Fruit fly (Drosophila melanogaster) whole organism, embryonic: ENCODE measurements around the gene CG15741.

Source experiments
- ATbp ChIP-seq: fragments of 200-800 bp; sonication (Bioruptor generic); optimal IDR thresholded peaks from 2 replicates; lab custom pipeline; 2017; ENCODE audit warnings: missing biosample characterization, mild to moderate bottlenecking, missing genetic modification characterization, missing genetic modification reagents
- BtbVII ChIP-seq: fragments of 200-800 bp; sonication (Bioruptor generic); optimal IDR thresholded peaks from 3 replicates; lab custom pipeline; 2017; ENCODE audit warnings: missing biosample characterization, mild to moderate bottlenecking, missing genetic modification characterization
- CG11398 ChIP-seq: fragments of 200-800 bp; sonication (Bioruptor generic); optimal IDR thresholded peaks from 2 replicates; lab custom pipeline; 2016; ENCODE audit warnings: missing biosample characterization, missing genetic modification characterization
- CG13424 ChIP-seq: fragments of 200-800 bp; sonication (Bioruptor generic); optimal IDR thresholded peaks from 2 replicates; lab custom pipeline; 2019; ENCODE audit warnings: missing biosample characterization, mild to moderate bottlenecking, missing genetic modification characterization, moderate library complexity
- CG15011 ChIP-seq: fragments of 200-800 bp; sonication (Bioruptor generic); optimal IDR thresholded peaks from 3 replicates; lab custom pipeline; 2018; ENCODE audit warnings: missing biosample characterization, mild to moderate bottlenecking, missing genetic modification characterization
- CG15073 ChIP-seq: fragments of 200-800 bp; sonication (Bioruptor generic); optimal IDR thresholded peaks from 2 replicates; lab custom pipeline; 2016; ENCODE audit warnings: missing biosample characterization, missing genetic modification characterization
- CG15479 ChIP-seq: fragments of 200-800 bp; sonication (Bioruptor generic); optimal IDR thresholded peaks from 3 replicates; lab custom pipeline; 2019; ENCODE audit warnings: missing biosample characterization, mild to moderate bottlenecking, missing genetic modification characterization, moderate library complexity
- CG15601 ChIP-seq: fragments of 200-800 bp; sonication (Bioruptor generic); optimal IDR thresholded peaks from 3 replicates; lab custom pipeline; 2019; ENCODE audit warnings: missing biosample characterization, mild to moderate bottlenecking, missing genetic modification characterization, moderate library complexity
- CG16779 ChIP-seq: fragments of 200-800 bp; sonication (Bioruptor generic); IDR thresholded peaks from 2 replicates; pipeline ENCODE4 v1.3.6; 2022; ENCODE audit warnings: missing biosample characterization, missing genetic modification characterization
- CG17361 ChIP-seq: fragments of 200-800 bp; sonication (Bioruptor generic); IDR thresholded peaks from 3 replicates; pipeline ENCODE4 v1.3.6; 2022; ENCODE audit warnings: missing biosample characterization, missing genetic modification characterization
- CG34422 ChIP-seq: fragments of 200-800 bp; sonication (Bioruptor generic); IDR thresholded peaks from 3 replicates; pipeline ENCODE4 v1.3.6; 2022; ENCODE audit warnings: missing biosample characterization, missing genetic modification characterization
- CG4328 ChIP-seq: fragments of 200-800 bp; sonication (Bioruptor generic); optimal IDR thresholded peaks from 3 replicates; lab custom pipeline; 2017; ENCODE audit warnings: missing biosample characterization, missing genetic modification reagents, missing genetic modification characterization
- CG7839 ChIP-seq: fragments of 200-800 bp; sonication (Bioruptor generic); optimal IDR thresholded peaks from 3 replicates; lab custom pipeline; 2018; ENCODE audit warnings: missing biosample characterization, mild to moderate bottlenecking, missing genetic modification characterization, moderate library complexity
- CG8765 ChIP-seq: fragments of 200-800 bp; sonication (Bioruptor generic); IDR thresholded peaks from 2 replicates; pipeline ENCODE4 v1.3.6; 2022; ENCODE audit warnings: missing biosample characterization, missing genetic modification characterization
- CoRest ChIP-seq: fragments of 200-800 bp; sonication (Bioruptor generic); optimal IDR thresholded peaks from 3 replicates; lab custom pipeline; 2018; ENCODE audit warnings: missing biosample characterization, mild to moderate bottlenecking, missing genetic modification characterization, moderate library complexity
- E2f1 ChIP-seq: fragments of 200-800 bp; sonication (Bioruptor generic); IDR thresholded peaks from 2 replicates; pipeline ENCODE4 v1.3.6; 2022; ENCODE audit warnings: missing biosample characterization, missing genetic modification characterization
- Ets97D ChIP-seq: fragments of 200-800 bp; sonication (Bioruptor generic); optimal IDR thresholded peaks from 3 replicates; lab custom pipeline; 2016; ENCODE audit warnings: missing biosample characterization, missing genetic modification characterization
- Gug ChIP-seq: fragments of 200-800 bp; sonication (Bioruptor generic); IDR thresholded peaks from 4 replicates; pipeline ENCODE4 v1.3.6; 2022; ENCODE audit warnings: missing biosample characterization, missing genetic modification characterization
- HHEX ChIP-seq: fragments of 200-800 bp; sonication (Bioruptor generic); optimal IDR thresholded peaks from 3 replicates; lab custom pipeline; 2017; ENCODE audit warnings: missing biosample characterization, mild to moderate bottlenecking, missing genetic modification characterization, missing genetic modification reagents
- HLH54F ChIP-seq: fragments of 200-800 bp; sonication (Bioruptor generic); optimal IDR thresholded peaks from 3 replicates; lab custom pipeline; 2016; ENCODE audit warnings: missing biosample characterization, missing genetic modification characterization
- Hr3 ChIP-seq: fragments of 200-800 bp; sonication (Bioruptor generic); optimal IDR thresholded peaks from 3 replicates; lab custom pipeline; 2016; ENCODE audit warnings: missing biosample characterization, missing genetic modification characterization
- Med ChIP-seq: fragments of 200-800 bp; sonication (Bioruptor generic); peaks from one replicate; lab custom pipeline; 2016; ENCODE audit warnings: missing biosample characterization, missing genetic modification characterization, mild to moderate bottlenecking, inconsistent platforms, moderate library complexity
- Usf ChIP-seq: fragments of 200-800 bp; sonication (Bioruptor generic); optimal IDR thresholded peaks from 2 replicates; lab custom pipeline; 2017; ENCODE audit warnings: missing genotype, missing biosample characterization, missing genetic modification characterization
- ac ChIP-seq: fragments of 200-800 bp; sonication (Bioruptor generic); optimal IDR thresholded peaks from 3 replicates; lab custom pipeline; 2017; ENCODE audit warnings: missing biosample characterization, mild to moderate bottlenecking, missing genetic modification characterization
- amos ChIP-seq: fragments of 200-800 bp; sonication (Bioruptor generic); IDR thresholded peaks from 2 replicates; pipeline ENCODE4 v1.3.6; 2022; ENCODE audit warnings: missing biosample characterization, missing genetic modification characterization; ENCODE audit not compliant: partially characterized antibody
- crp ChIP-seq, 2 experiments: fragments of 200-800 bp; sonication (Bioruptor generic); optimal IDR thresholded peaks; 2 replicates in 1 of 2; 3 replicates in 1 of 2; lab custom pipeline; 2017; ENCODE audit warnings: missing biosample characterization in 2 of 2, missing genetic modification characterization in 2 of 2, mild to moderate bottlenecking in 1 of 2, moderate library complexity in 1 of 2
- da ChIP-seq: fragments of 200-800 bp; sonication (Bioruptor generic); optimal IDR thresholded peaks from 2 replicates; lab custom pipeline; 2016; ENCODE audit warnings: missing biosample characterization, missing genetic modification characterization
- disco-r ChIP-seq: fragments of 200-800 bp; sonication (Bioruptor generic); optimal IDR thresholded peaks from 2 replicates; lab custom pipeline; 2016; ENCODE audit warnings: missing biosample characterization, missing genetic modification characterization
- dpn ChIP-seq, 2 experiments: fragments of 200-800 bp; sonication (Bioruptor generic); optimal IDR thresholded peaks; 3 replicates each; lab custom pipeline; 2016; ENCODE audit warnings: missing biosample characterization in 2 of 2, missing genetic modification characterization in 2 of 2
- eve ChIP-seq, 2 experiments: fragments of >200 bp; optimal IDR thresholded peaks; 2 replicates each; lab custom pipeline; 2017; ENCODE audit warnings: missing biosample characterization in 2 of 2, missing genetic modification characterization in 2 of 2
- fd96Cb ChIP-seq: fragments of 200-800 bp; sonication (Bioruptor generic); optimal IDR thresholded peaks from 2 replicates; lab custom pipeline; 2018; ENCODE audit warnings: missing biosample characterization, mild to moderate bottlenecking, missing genetic modification characterization, moderate library complexity
- grn ChIP-seq: fragments of 200-800 bp; sonication (Bioruptor generic); optimal IDR thresholded peaks from 3 replicates; lab custom pipeline; 2017; ENCODE audit warnings: missing biosample characterization, missing genetic modification characterization
- her ChIP-seq: fragments of 200-800 bp; sonication (Bioruptor generic); optimal IDR thresholded peaks from 2 replicates; lab custom pipeline; 2016; ENCODE audit warnings: missing biosample characterization, missing genetic modification characterization
- kah ChIP-seq: fragments of 200-800 bp; sonication (Bioruptor generic); optimal IDR thresholded peaks from 2 replicates; lab custom pipeline; 2018; ENCODE audit warnings: missing biosample characterization, mild to moderate bottlenecking, missing genetic modification characterization
- knrl ChIP-seq: fragments of 200-800 bp; sonication (Bioruptor generic); IDR thresholded peaks from 3 replicates; pipeline ENCODE4 v1.3.6; 2022; ENCODE audit warnings: missing biosample characterization, missing genetic modification characterization; ENCODE audit not compliant: partially characterized antibody
- nmo ChIP-seq: fragments of 200-800 bp; sonication (Bioruptor generic); optimal IDR thresholded peaks from 2 replicates; lab custom pipeline; 2018; ENCODE audit warnings: missing biosample characterization, mild to moderate bottlenecking, missing genetic modification characterization, moderate library complexity
- oc ChIP-seq: fragments of 200-800 bp; sonication (Bioruptor generic); optimal IDR thresholded peaks from 2 replicates; lab custom pipeline; 2018; ENCODE audit warnings: missing biosample characterization, mild to moderate bottlenecking, missing genetic modification characterization, moderate library complexity
- odd ChIP-seq: fragments of 200-800 bp; sonication (Bioruptor generic); optimal IDR thresholded peaks from 2 replicates; lab custom pipeline; 2017; ENCODE audit warnings: missing biosample characterization, mild to moderate bottlenecking, missing genetic modification characterization
- pb ChIP-seq: fragments of 200-800 bp; sonication (Bioruptor generic); optimal IDR thresholded peaks from 3 replicates; lab custom pipeline; 2016; ENCODE audit warnings: missing biosample characterization, missing genetic modification characterization
- peb ChIP-seq: fragments of 200-800 bp; sonication (Bioruptor generic); IDR thresholded peaks from 2 replicates; pipeline ENCODE4 v1.3.6; 2022; ENCODE audit warnings: missing biosample characterization, missing genetic modification characterization
- prd ChIP-seq, 3 experiments: fragments of >200 bp in 2 of 3; fragments of 200-800 bp in 1 of 3; sonication (Bioruptor generic) in 1 of 3; optimal IDR thresholded peaks in 2 of 3; IDR thresholded peaks in 1 of 3; 2 replicates in 2 of 3; 3 replicates in 1 of 3; pipeline versions ENCODE4 v1.3.6 to Lab custom; 2017 to 2022; ENCODE audit warnings: missing biosample characterization in 1 of 3, missing genetic modification characterization in 1 of 3
- rib ChIP-seq: fragments of 200-800 bp; sonication (Bioruptor generic); IDR thresholded peaks from 2 replicates; pipeline ENCODE4 v1.3.6; 2022; ENCODE audit warnings: missing biosample characterization, missing genetic modification characterization
- salm ChIP-seq: fragments of 200-800 bp; sonication (Bioruptor generic); optimal IDR thresholded peaks from 2 replicates; lab custom pipeline; 2018; ENCODE audit warnings: missing biosample characterization, mild to moderate bottlenecking, missing genetic modification characterization
- scrt ChIP-seq: fragments of 200-800 bp; sonication (Bioruptor generic); optimal IDR thresholded peaks from 2 replicates; lab custom pipeline; 2018; ENCODE audit warnings: missing biosample characterization, mild to moderate bottlenecking, missing genetic modification characterization, moderate library complexity
- sisA ChIP-seq: fragments of 200-800 bp; sonication (Bioruptor generic); IDR thresholded peaks from 2 replicates; pipeline ENCODE4 v1.3.6; 2022; ENCODE audit warnings: missing biosample characterization, missing genetic modification characterization
- stc ChIP-seq: fragments of 200-800 bp; sonication (Bioruptor generic); IDR thresholded peaks from 2 replicates; pipeline ENCODE4 v1.3.6; 2022; ENCODE audit warnings: missing biosample characterization, missing genetic modification characterization
- trh ChIP-seq: fragments of 200-800 bp; sonication (Bioruptor generic); optimal IDR thresholded peaks from 2 replicates; lab custom pipeline; 2016; ENCODE audit warnings: missing biosample characterization, missing genetic modification characterization
- ttk ChIP-seq: fragments of 200-800 bp; sonication (Bioruptor generic); IDR thresholded peaks from 2 replicates; pipeline ENCODE4 v2.1.2; 2022; ENCODE audit warnings: missing biosample characterization, missing genetic modification characterization
- vnd ChIP-seq: fragments of 200-800 bp; sonication (Bioruptor generic); IDR thresholded peaks from 3 replicates; pipeline ENCODE4 v1.3.6; 2022; ENCODE audit warnings: missing biosample characterization, missing genetic modification characterization; ENCODE audit not compliant: partially characterized antibody
- wdn ChIP-seq: fragments of 200-800 bp; sonication (Bioruptor generic); IDR thresholded peaks from 2 replicates; pipeline ENCODE4 v1.3.6; 2022; ENCODE audit warnings: missing biosample characterization, missing genetic modification characterization
- yki ChIP-seq: fragments of >200 bp; optimal IDR thresholded peaks from 3 replicates; lab custom pipeline; 2018

CG15741 gene

dm6 chrX:11886976-11887375 is 49.1 kb upstream of the CG15741 start, which contains the start of the genes CG10353 and SelG (continued):
- peak; percentile 65 for TF ChIP-seq Ets97D (GFP tag; lab: Kevin White, UChicago)
- TF ChIP-seq CG15073 (GFP tag; lab: Kevin White, UChicago), result no peak
- no peak for TF ChIP-seq rib
- peak; percentile 23 for TF ChIP-seq scrt (GFP tag; lab: Kevin White, UChicago)
- no peak for TF ChIP-seq oc (tag; lab: Kevin White, UChicago)
- TF ChIP-seq nmo (GFP tag; lab: Kevin White, UChicago), result peak; percentile 39
- TF ChIP-seq CG13424 (tag; lab: Kevin White, UChicago), result peak; percentile 13
- no peak for TF ChIP-seq peb (GFP tag; lab: Robert Waterston, UW)
- peak; percentile 0 for TF ChIP-seq CoRest
- no peak for TF ChIP-seq stc (GFP tag; lab: Robert Waterston, UW)
- peak; percentile 56 for TF ChIP-seq HLH54F (GFP tag; lab: Kevin White, UChicago)
- no peak for TF ChIP-seq CG8765 (GFP tag; lab: Robert Waterston, UW)
- TF ChIP-seq kah (GFP tag; lab: Kevin White, UChicago), result no peak
- TF ChIP-seq salm (tag; lab: Kevin White, UChicago), result no peak
- TF ChIP-seq amos, result peak; percentile 89
- peak; percentile 83 for TF ChIP-seq knrl (GFP tag; lab: Robert Waterston, UW)
- peak; percentile 47 for TF ChIP-seq CG15601 (tag; lab: Kevin White, UChicago)
- no peak for TF ChIP-seq ATbp (GFP tag; lab: Kevin White, UChicago)
- no peak for TF ChIP-seq CG17361 (GFP tag; lab: Robert Waterston, UW)
- TF ChIP-seq CG34422 (GFP tag; lab: Robert Waterston, UW), result no peak
- peak; percentile 5 for TF ChIP-seq CG11398
- peak; percentile 38; the same call in 1 of the 2 replicates for TF ChIP-seq CG16779 (GFP tag; lab: Robert Waterston, UW)
- no peak for TF ChIP-seq E2f1 (GFP tag; lab: Robert Waterston, UW)
- no peak for TF ChIP-seq trh
- peak; percentile 17 for TF ChIP-seq CG7839 (tag; lab: Kevin White, UChicago)
- peak; percentile 57 for TF ChIP-seq her (GFP tag; lab: Kevin White, UChicago)
- peak; percentile 2 for TF ChIP-seq HHEX (GFP tag; lab: Kevin White, UChicago)
- TF ChIP-seq CG15011 (GFP tag; lab: Kevin White, UChicago), result no peak
- TF ChIP-seq disco-r, result no peak
- TF ChIP-seq CG15479 (GFP tag; lab: Kevin White, UChicago), result no peak
- no peak for TF ChIP-seq Gug (GFP tag; lab: Robert Waterston, UW)
- peak; percentile 63 for TF ChIP-seq vnd (GFP tag; lab: Robert Waterston, UW)
- TF ChIP-seq CG4328 (GFP tag; lab: Kevin White, UChicago), result no peak
- TF ChIP-seq pb, result no peak
- TF ChIP-seq eve (GFP tag; optimal IDR thresholded peaks at IDR 0.05; lab: Kevin White, UChicago), result no peak
- no peak for TF ChIP-seq BtbVII (GFP tag; lab: Kevin White, UChicago)
- no peak for TF ChIP-seq yki (lab: Kevin White, UChicago)
- TF ChIP-seq sisA (GFP tag; lab: Robert Waterston, UW), result no peak
- TF ChIP-seq dpn (GFP tag; optimal IDR thresholded peaks at IDR 0.05; lab: Kevin White, UChicago), result peak; percentile 32 to 76
- TF ChIP-seq Med (GFP tag; lab: Kevin White, UChicago), result peak; percentile 94
- no peak for TF ChIP-seq Usf
- TF ChIP-seq fd96Cb (tag; lab: Kevin White, UChicago), result no peak
- TF ChIP-seq grn (GFP tag; lab: Kevin White, UChicago), result no peak
- peak; percentile 11 for TF ChIP-seq Hr3
- TF ChIP-seq ttk (GFP tag; lab: Robert Waterston, UW), result no peak
- no peak for TF ChIP-seq odd (GFP tag; lab: Kevin White, UChicago)
- TF ChIP-seq prd (optimal IDR thresholded peaks at IDR 0.05; lab: Kevin White, UChicago), result no peak
- 0 out of 3 replicates have a peak, but pooled peaks have one; percentile 12 for TF ChIP-seq prd (GFP tag; IDR thresholded peaks at IDR 0.05; lab: Robert Waterston, UW)
- TF ChIP-seq ac (GFP tag; lab: Kevin White, UChicago), result no peak
- TF ChIP-seq da, result no peak
- TF ChIP-seq crp (GFP tag; optimal IDR thresholded peaks at IDR 0.05; lab: Kevin White, UChicago), result peak; percentile 77 to 96
- TF ChIP-seq wdn (GFP tag; lab: Robert Waterston, UW), result 0 out of 2 replicates have a peak, but pooled peaks have one; percentile 29
